Worm (Caenorhabditis elegans) whole organism, young adult: ENCODE results near the gene msp-74.
A peak's percentile ranks its signal among the peaks of the same experiment; 100 is the strongest.

ENCODE experiments used
- B0035.1 ChIP-seq: sonication (generic microtip); optimal IDR thresholded peaks from 2 replicates; lab custom pipeline; 2016; ENCODE audit warnings: missing genetic modification characterization, mild to moderate bottlenecking, missing compliant biosample characterization, missing genotype, missing genetic modification reagents
- B0261.1 ChIP-seq: sonication (generic microtip); optimal IDR thresholded peaks from 2 replicates; lab custom pipeline; 2016; ENCODE audit warnings: mild to moderate bottlenecking, missing genetic modification characterization, moderate library complexity, missing compliant biosample characterization
- C17E4.6 ChIP-seq: fragments of 200-800 bp; sonication (Bioruptor generic); IDR thresholded peaks from 2 replicates; pipeline ENCODE4 v1.3.6; 2022; ENCODE audit warnings: missing genetic modification reagents, missing genetic modification characterization, missing compliant biosample characterization
- D2030.7 ChIP-seq: fragments of 200-800 bp; sonication (Bioruptor generic); IDR thresholded peaks from 2 replicates; pipeline ENCODE4 v1.3.6; 2022; ENCODE audit warnings: missing genetic modification reagents, missing genetic modification characterization, missing compliant biosample characterization
- F23B12.7 ChIP-seq: sonication (generic microtip); optimal IDR thresholded peaks from 2 replicates; lab custom pipeline; 2017; ENCODE audit warnings: missing genetic modification characterization, mild to moderate bottlenecking, missing compliant biosample characterization, antibody characterized with exemption, moderate library complexity; ENCODE audit not compliant: insufficient read depth
- F33H1.4 ChIP-seq: fragments of 200-800 bp; sonication (Bioruptor generic); IDR thresholded peaks from 2 replicates; pipeline ENCODE4 v1.3.6; 2022; ENCODE audit warnings: missing genetic modification reagents, missing genetic modification characterization, missing compliant biosample characterization
- F37B4.10 ChIP-seq: fragments of 200-800 bp; sonication (Bioruptor generic); IDR thresholded peaks from 2 replicates; pipeline ENCODE4 v1.3.6; 2022; ENCODE audit warnings: missing genetic modification characterization, missing compliant biosample characterization
- F39B2.1 ChIP-seq: fragments of 200-800 bp; sonication (Bioruptor generic); IDR thresholded peaks from 2 replicates; pipeline ENCODE4 v1.3.6; 2022; ENCODE audit warnings: missing genetic modification reagents, missing genetic modification characterization, missing compliant biosample characterization
- F57C9.4 ChIP-seq: sonication (generic microtip); optimal IDR thresholded peaks from 2 replicates; lab custom pipeline; 2017; ENCODE audit warnings: mild to moderate bottlenecking, missing genetic modification characterization, missing compliant biosample characterization
- K11D2.4 ChIP-seq: fragments of 200-800 bp; sonication (Bioruptor generic); IDR thresholded peaks from 2 replicates; pipeline ENCODE4 v1.3.6; 2022; ENCODE audit warnings: missing genetic modification reagents, missing genetic modification characterization, missing compliant biosample characterization
- K12H6.12 ChIP-seq: fragments of 200-800 bp; sonication (Bioruptor generic); optimal IDR thresholded peaks from 2 replicates; lab custom pipeline; 2018; ENCODE audit warnings: mild to moderate bottlenecking, missing genetic modification characterization, missing compliant biosample characterization
- T07F8.4 ChIP-seq: sonication (generic microtip); optimal IDR thresholded peaks from 2 replicates; lab custom pipeline; 2016; ENCODE audit warnings: mild to moderate bottlenecking, missing genetic modification characterization, moderate library complexity, missing compliant biosample characterization
- Y53F4B.3 ChIP-seq: fragments of 200-800 bp; sonication (Bioruptor generic); IDR thresholded peaks from 2 replicates; pipeline ENCODE4 v1.3.6; 2022; ENCODE audit warnings: missing genetic modification reagents, missing genetic modification characterization, missing compliant biosample characterization
- Y79H2A.3 ChIP-seq: fragments of 200-800 bp; sonication (Bioruptor generic); conservative IDR thresholded peaks from 2 replicates; pipeline ENCODE4 v1.3.6; 2022; ENCODE audit warnings: missing genetic modification reagents, missing genetic modification characterization, missing compliant biosample characterization
- Y95B8A.8 ChIP-seq: fragments of 200-800 bp; sonication (Bioruptor generic); IDR thresholded peaks from 2 replicates; pipeline ENCODE4 v1.3.6; 2022; ENCODE audit warnings: missing genetic modification reagents, missing genetic modification characterization, missing compliant biosample characterization
- ZK185.1 ChIP-seq: sonication (generic microtip); optimal IDR thresholded peaks from 2 replicates; lab custom pipeline; 2016; ENCODE audit warnings: mild to moderate bottlenecking, missing genetic modification characterization, missing compliant biosample characterization; ENCODE audit not compliant: poor library complexity, severe bottlenecking
- athp-1 ChIP-seq: sonication (generic microtip); optimal IDR thresholded peaks from 2 replicates; lab custom pipeline; 2017; ENCODE audit warnings: mild to moderate bottlenecking, missing genetic modification characterization, missing compliant biosample characterization
- attf-6 ChIP-seq: fragments of 200-800 bp; sonication (Bioruptor generic); IDR thresholded peaks from 2 replicates; pipeline ENCODE4 v1.3.6; 2022; ENCODE audit warnings: missing genetic modification reagents, missing genetic modification characterization, missing compliant biosample characterization
- bed-2 ChIP-seq: fragments of 200-800 bp; sonication (Bioruptor generic); IDR thresholded peaks from 2 replicates; pipeline ENCODE4 v1.3.6; 2022; ENCODE audit warnings: missing genetic modification reagents, missing genetic modification characterization, missing compliant biosample characterization
- cebp-1 ChIP-seq, 2 experiments: fragments of 200-800 bp in 1 of 2; sonication (Bioruptor generic) in 1 of 2; sonication (generic microtip) in 1 of 2; IDR thresholded peaks in 1 of 2; optimal IDR thresholded peaks in 1 of 2; 2 replicates each; pipeline versions ENCODE4 v1.3.6 to Lab custom; 2017 to 2022; ENCODE audit warnings: missing compliant biosample characterization in 2 of 2, missing genetic modification characterization in 2 of 2, mild to moderate bottlenecking in 1 of 2, missing genetic modification reagents in 1 of 2, moderate library complexity in 1 of 2
- cebp-2 ChIP-seq: fragments of 200-800 bp; sonication (Bioruptor generic); IDR thresholded peaks from 2 replicates; pipeline ENCODE4 v1.3.6; 2022; ENCODE audit warnings: missing genetic modification characterization, missing compliant biosample characterization
- ceh-40 ChIP-seq: fragments of 200-800 bp; sonication (Bioruptor generic); IDR thresholded peaks from 2 replicates; pipeline ENCODE4 v1.3.6; 2022; ENCODE audit warnings: missing genetic modification characterization, missing compliant biosample characterization
- ceh-58 ChIP-seq: fragments of 200-800 bp; sonication (Bioruptor generic); IDR thresholded peaks from 2 replicates; pipeline ENCODE4 v1.3.6; 2022; ENCODE audit warnings: missing genetic modification characterization, missing compliant biosample characterization
- chd-7 ChIP-seq: sonication (generic microtip); optimal IDR thresholded peaks from 2 replicates; lab custom pipeline; 2016; ENCODE audit warnings: mild to moderate bottlenecking, missing genetic modification characterization, moderate library complexity, missing compliant biosample characterization
- die-1 ChIP-seq: sonication (generic microtip); optimal IDR thresholded peaks from 2 replicates; lab custom pipeline; 2016; ENCODE audit warnings: missing genotype, mild to moderate bottlenecking, missing genetic modification characterization, missing compliant biosample characterization
- dpff-1 ChIP-seq: sonication (generic microtip); optimal IDR thresholded peaks from 2 replicates; lab custom pipeline; 2017; ENCODE audit warnings: mild to moderate bottlenecking, missing genetic modification characterization, missing compliant biosample characterization
- egrh-3 ChIP-seq: fragments of 200-800 bp; sonication (Bioruptor generic); IDR thresholded peaks from 2 replicates; pipeline ENCODE4 v1.3.6; 2022; ENCODE audit warnings: missing genetic modification reagents, missing genetic modification characterization, missing compliant biosample characterization
- hrde-1 ChIP-seq: sonication (generic microtip); optimal IDR thresholded peaks from 2 replicates; lab custom pipeline; 2016; ENCODE audit warnings: missing genetic modification characterization, mild to moderate bottlenecking, missing compliant biosample characterization, moderate library complexity, missing genotype, missing genetic modification reagents, borderline replicate concordance
- hsf-1 ChIP-seq: fragments of 200-800 bp; sonication (Bioruptor generic); IDR thresholded peaks from 2 replicates; pipeline ENCODE4 v1.3.6; 2022; ENCODE audit warnings: missing genetic modification reagents, missing genetic modification characterization, missing compliant biosample characterization
- let-607 ChIP-seq, 2 experiments: fragments of 200-800 bp in 1 of 2; sonication (Bioruptor generic) in 1 of 2; sonication (generic microtip) in 1 of 2; optimal IDR thresholded peaks; 2 replicates each; lab custom pipeline; 2016 to 2018; ENCODE audit warnings: mild to moderate bottlenecking in 2 of 2, missing compliant biosample characterization in 2 of 2, missing genetic modification characterization in 2 of 2, moderate library complexity in 2 of 2, missing genotype in 1 of 2
- lin-35 ChIP-seq, 3 experiments: fragments of 150-350 bp in 2 of 3; sonication (generic microtip) in 1 of 3; optimal IDR thresholded peaks; 2 replicates each; lab custom pipeline; 2014 to 2018; ENCODE audit warnings: missing biosample characterization in 3 of 3, missing genetic modification characterization in 3 of 3, missing genetic modification reagents in 3 of 3
- lir-1 ChIP-seq: fragments of 200-800 bp; sonication (Bioruptor generic); conservative IDR thresholded peaks from 2 replicates; pipeline ENCODE4 v1.3.6; 2022; ENCODE audit warnings: missing genetic modification reagents, missing genetic modification characterization, missing compliant biosample characterization
- lsy-27 ChIP-seq: sonication (generic microtip); optimal IDR thresholded peaks from 2 replicates; lab custom pipeline; 2017; ENCODE audit warnings: missing genetic modification characterization, mild to moderate bottlenecking, missing compliant biosample characterization, antibody characterized with exemption, missing genotype, borderline replicate concordance; ENCODE audit not compliant: insufficient read depth
- madf-8 ChIP-seq: fragments of 200-800 bp; sonication (Bioruptor generic); conservative IDR thresholded peaks from 2 replicates; pipeline ENCODE4 v1.3.6; 2022; ENCODE audit warnings: missing genetic modification reagents, missing genetic modification characterization, missing compliant biosample characterization
- mcd-1 ChIP-seq: fragments of 200-800 bp; sonication (Bioruptor generic); IDR thresholded peaks from 2 replicates; pipeline ENCODE4 v1.3.6; 2022; ENCODE audit warnings: missing genetic modification reagents, missing genetic modification characterization, missing compliant biosample characterization
- nhr-120 ChIP-seq: fragments of 200-800 bp; sonication (Bioruptor generic); IDR thresholded peaks from 2 replicates; pipeline ENCODE4 v1.3.6; 2022; ENCODE audit warnings: missing genetic modification characterization, missing compliant biosample characterization
- nhr-90 ChIP-seq: sonication (generic microtip); optimal IDR thresholded peaks from 2 replicates; lab custom pipeline; 2016; ENCODE audit warnings: missing genotype, mild to moderate bottlenecking, missing genetic modification characterization, missing compliant biosample characterization
- rec-8 ChIP-seq, 2 experiments: sonication (generic microtip); optimal IDR thresholded peaks; 2 replicates each; lab custom pipeline; 2016; ENCODE audit warnings: mild to moderate bottlenecking in 2 of 2, missing genetic modification characterization in 2 of 2, missing genetic modification reagents in 2 of 2, missing genotype in 2 of 2, missing biosample characterization in 1 of 2, missing compliant biosample characterization in 1 of 2, moderate library complexity in 1 of 2
- repo-1 ChIP-seq: sonication (generic microtip); optimal IDR thresholded peaks from 2 replicates; lab custom pipeline; 2017; ENCODE audit warnings: mild to moderate bottlenecking, missing genetic modification characterization, missing compliant biosample characterization
- sea-2 ChIP-seq: fragments of 200-800 bp; sonication (Bioruptor generic); IDR thresholded peaks from 2 replicates; pipeline ENCODE4 v1.3.6; 2022; ENCODE audit warnings: missing genetic modification characterization, missing compliant biosample characterization
- snpc-1.3 ChIP-seq: sonication (generic microtip); optimal IDR thresholded peaks from 2 replicates; lab custom pipeline; 2017; ENCODE audit warnings: missing genetic modification characterization, mild to moderate bottlenecking, missing compliant biosample characterization, antibody characterized with exemption, moderate library complexity, missing genotype, missing genetic modification reagents; ENCODE audit not compliant: insufficient read depth
- tbp1 ChIP-seq: fragments of 200-800 bp; sonication (Bioruptor generic); optimal IDR thresholded peaks from 2 replicates; lab custom pipeline; 2018; ENCODE audit warnings: mild to moderate bottlenecking, missing genetic modification characterization, missing compliant biosample characterization
- tbx-9 ChIP-seq: sonication (generic microtip); optimal IDR thresholded peaks from 2 replicates; lab custom pipeline; 2016; ENCODE audit warnings: borderline replicate concordance, missing genetic modification characterization, inconsistent platforms, missing compliant biosample characterization
- tlf-1 ChIP-seq: fragments of 200-800 bp; sonication (Bioruptor generic); optimal IDR thresholded peaks from 2 replicates; lab custom pipeline; 2018; ENCODE audit warnings: mild to moderate bottlenecking, missing genetic modification characterization, missing compliant biosample characterization
- ztf-28 ChIP-seq: fragments of 200-800 bp; sonication (Bioruptor generic); IDR thresholded peaks from 2 replicates; pipeline ENCODE4 v1.3.6; 2022; ENCODE audit warnings: missing genetic modification reagents, missing genetic modification characterization, missing compliant biosample characterization
- ztf-6 ChIP-seq: fragments of 200-800 bp; sonication (Bioruptor generic); IDR thresholded peaks from 2 replicates; pipeline ENCODE4 v1.3.6; 2022; ENCODE audit warnings: missing genetic modification reagents, missing genetic modification characterization, missing compliant biosample characterization

The msp-74 gene

ce11 chrII:5105020-5105419 is 10.1 kb downstream of the msp-74 start (continued):
- TF ChIP-seq let-607 (tag; optimal IDR thresholded peaks at IDR 0.05; lab: Kevin White, UChicago) (peak; percentile 34 to 68), Y79H2A.3 (GFP tag; lab: Robert Waterston, UW) (peak; percentile 67; the same call in 1 of the 2 replicates), ZK185.1 (tag; lab: Kevin White, UChicago) (peak; percentile 94), hsf-1 (GFP tag; lab: Robert Waterston, UW) (peak; percentile 54; the same call in 1 of the 2 replicates), F23B12.7 (tag; lab: Kevin White, UChicago) (peak; percentile 90), C17E4.6 (peak; percentile 63), lir-1 (GFP tag; lab: Robert Waterston, UW) (peak; percentile 61; the same call in 1 of the 2 replicates), hrde-1 (tag; lab: Kevin White, UChicago) (peak; percentile 90), F57C9.4 (peak; percentile 82), F33H1.4 (GFP tag; lab: Robert Waterston, UW) (peak; percentile 46), athp-1 (tag; lab: Kevin White, UChicago) (peak; percentile 90), F39B2.1 (GFP tag; lab: Robert Waterston, UW) (no peak), repo-1 (tag; lab: Kevin White, UChicago) (peak; percentile 79), lsy-27 (tag; lab: Kevin White, UChicago) (peak; percentile 60), chd-7 (tag; lab: Kevin White, UChicago) (peak; percentile 91), K11D2.4 (peak; percentile 62), sea-2 (GFP tag; lab: Robert Waterston, UW) (no peak), Y95B8A.8 (GFP tag; lab: Robert Waterston, UW) (no peak), mcd-1 (GFP tag; lab: Robert Waterston, UW) (no peak; the same call in 1 of the 2 replicates), ztf-28 (no peak), cebp-1 (GFP tag; IDR thresholded peaks at IDR 0.05; lab: Robert Waterston, UW) (no peak), cebp-1 (tag; optimal IDR thresholded peaks at IDR 0.05; lab: Kevin White, UChicago) (no peak), B0261.1 (tag; lab: Kevin White, UChicago) (peak; percentile 97), dpff-1 (peak; percentile 28), rec-8 (tag; optimal IDR thresholded peaks at IDR 0.05; lab: Kevin White, UChicago) (peak; percentile 91 to 94), bed-2 (no peak), madf-8 (peak; percentile 24; the same call in 1 of the 2 replicates), ztf-6 (0 out of 2 replicates have a peak, but pooled peaks have one; percentile 51), lin-35 (GFP tag; optimal IDR thresholded peaks at IDR 0.05; lab: Kevin White, UChicago) (no peak), snpc-1.3 (tag; lab: Kevin White, UChicago) (peak; percentile 89), tlf-1 (GFP tag; lab: Kevin White, UChicago) (peak; percentile 36), attf-6 (peak; percentile 71), Y53F4B.3 (no peak), tbp1 (GFP tag; lab: Kevin White, UChicago) (peak; percentile 98), nhr-120 (0 out of 2 replicates have a peak, but pooled peaks have one; percentile 82), B0035.1 (tag; lab: Kevin White, UChicago) (peak; percentile 27), egrh-3 (GFP tag; lab: Robert Waterston, UW) (peak; percentile 56), die-1 (tag; lab: Kevin White, UChicago) (peak; percentile 95), ceh-58 (no peak), K12H6.12 (peak; percentile 64), F37B4.10 (GFP tag; lab: Robert Waterston, UW) (no peak), cebp-2 (GFP tag; lab: Robert Waterston, UW) (peak; percentile 94; the same call in 1 of the 2 replicates), nhr-90 (tag; lab: Kevin White, UChicago) (peak; percentile 97), tbx-9 (tag; lab: Kevin White, UChicago) (peak; percentile 79), T07F8.4 (peak; percentile 73), ceh-40 (peak; percentile 93), D2030.7 (GFP tag; lab: Robert Waterston, UW) (peak; percentile 80)
